Fruit fly (Drosophila melanogaster) ovary, adult (tissue): ENCODE data around the gene Pdfr.

ENCODE experiments used
- CG17801 ChIP-seq: fragments of 200-800 bp; optimal IDR thresholded peaks from 2 replicates; lab custom pipeline; 2019; ENCODE audit warnings: missing biosample characterization, mild to moderate bottlenecking, missing genetic modification characterization, moderate library complexity; ENCODE audit not compliant: partially characterized antibody

The Pdfr gene

dm6 chrX:2551906-2552305 lies at the start of gene Pdfr:
Pdfr (plus strand) TSS chrX:2552206.
- TF ChIP-seq CG17801, result no peak

dm6 chrX:2503430-2503829 lies 48.6 kb upstream of the Pdfr start:
- TF ChIP-seq CG17801, result no peak

dm6 chrX:2508880-2509279 lies 43.1 kb upstream of the Pdfr start:
- TF ChIP-seq CG17801, result no peak

- no peak for TF ChIP-seq CG17801
Measured at dm6 chrX:2511292-2511808, 40.7 kb upstream of the Pdfr start.

dm6 chrX:2516199-2516598 lies 35.8 kb upstream of the Pdfr start:
- TF ChIP-seq CG17801, result no peak

dm6 chrX:2517525-2518294 lies 34.3 kb upstream of the Pdfr start:
- TF ChIP-seq CG17801, result no peak

- peak; percentile 58 for TF ChIP-seq CG17801
Measured at dm6 chrX:2518361-2518760, 33.6 kb upstream of the Pdfr start.

- TF ChIP-seq CG17801, result no peak
Measured at dm6 chrX:2524426-2524825, 27.6 kb upstream of the Pdfr start.

- no peak for TF ChIP-seq CG17801
Measured at dm6 chrX:2531280-2531807, 20.7 kb upstream of the Pdfr start.

- peak; percentile 59 for TF ChIP-seq CG17801
Measured at dm6 chrX:2533843-2534473, 18.0 kb upstream of the Pdfr start.

dm6 chrX:2534951-2535693 lies 16.9 kb upstream of the Pdfr start:
- no peak for TF ChIP-seq CG17801

- TF ChIP-seq CG17801, result no peak
Measured at dm6 chrX:2536136-2536535, 15.9 kb upstream of the Pdfr start.

- TF ChIP-seq CG17801, result no peak
Measured at dm6 chrX:2537398-2537797, 14.6 kb upstream of the Pdfr start.

- TF ChIP-seq CG17801, result no peak
Measured at dm6 chrX:2538387-2538786, 13.6 kb upstream of the Pdfr start.

- TF ChIP-seq CG17801, result no peak
Measured at dm6 chrX:2539495-2539894, 12.5 kb upstream of the Pdfr start.

dm6 chrX:2542500-2542899 lies 9.5 kb upstream of the Pdfr start:
- peak; percentile 36 for TF ChIP-seq CG17801

- TF ChIP-seq CG17801, result no peak
Measured at dm6 chrX:2545328-2545758, 6.7 kb upstream of the Pdfr start, which contains the start of gene trol. trol (minus strand) TSS chrX:2545427.
